Worm (Caenorhabditis elegans) whole organism, early embryonic: ENCODE results near the gene ins-8.

Source experiments
- B0310.2 ChIP-seq: sonication (generic microtip); optimal IDR thresholded peaks from 2 replicates; lab custom pipeline; 2016; ENCODE audit warnings: mild to moderate bottlenecking, missing genetic modification characterization, missing compliant biosample characterization
- F13C5.2 ChIP-seq: sonication (generic microtip); optimal IDR thresholded peaks from 2 replicates; lab custom pipeline; 2017; ENCODE audit warnings: mild to moderate bottlenecking, missing genetic modification characterization, inconsistent platforms, missing compliant biosample characterization
- aly-1 ChIP-seq: sonication (generic microtip); optimal IDR thresholded peaks from 2 replicates; lab custom pipeline; 2016; ENCODE audit warnings: missing genetic modification characterization, missing compliant biosample characterization
- ama-1 ChIP-seq: fragments of 150-350 bp; optimal IDR thresholded peaks from 2 replicates; lab custom pipeline; 2014
- ceh-13 ChIP-seq: fragments of 200-800 bp; sonication (Bioruptor generic); optimal IDR thresholded peaks from 2 replicates; lab custom pipeline; 2018; ENCODE audit warnings: mild to moderate bottlenecking, missing genetic modification characterization, missing compliant biosample characterization
- ceh-36 ChIP-seq: sonication (generic microtip); optimal IDR thresholded peaks from 2 replicates; lab custom pipeline; 2016; ENCODE audit warnings: missing genetic modification characterization, inconsistent platforms, missing compliant biosample characterization
- ets-7 ChIP-seq: sonication (generic microtip); optimal IDR thresholded peaks from 2 replicates; lab custom pipeline; 2016; ENCODE audit warnings: missing genotype, missing genetic modification characterization, missing compliant biosample characterization
- flt-1 ChIP-seq: fragments of 200-800 bp; sonication (Bioruptor generic); IDR thresholded peaks from 2 replicates; pipeline ENCODE4 v1.3.6; 2022; ENCODE audit warnings: missing genetic modification characterization, missing compliant biosample characterization
- hmbx-1 ChIP-seq: sonication (generic microtip); optimal IDR thresholded peaks from 2 replicates; lab custom pipeline; 2016; ENCODE audit warnings: mild to moderate bottlenecking, missing genetic modification characterization, missing compliant biosample characterization
- hmg-4 ChIP-seq: fragments of 200-800 bp; sonication (Bioruptor generic); optimal IDR thresholded peaks from 2 replicates; lab custom pipeline; 2018; ENCODE audit warnings: mild to moderate bottlenecking, missing genetic modification characterization, missing compliant biosample characterization
- hnd-1 ChIP-seq: sonication (generic microtip); optimal IDR thresholded peaks from 2 replicates; lab custom pipeline; 2016; ENCODE audit warnings: missing genetic modification characterization, missing compliant biosample characterization
- pes-1 ChIP-seq: fragments of 200-800 bp; sonication (Bioruptor generic); IDR thresholded peaks from 2 replicates; pipeline ENCODE4 v1.3.6; 2022; ENCODE audit warnings: missing genetic modification reagents, missing genetic modification characterization, missing compliant biosample characterization
- scrt-1 ChIP-seq: fragments of 200-800 bp; sonication (Bioruptor generic); IDR thresholded peaks from 2 replicates; pipeline ENCODE4 v1.3.6; 2022; ENCODE audit warnings: missing genetic modification characterization, missing compliant biosample characterization
- sea-1 ChIP-seq: fragments of 200-800 bp; sonication (Bioruptor generic); conservative IDR thresholded peaks from 2 replicates; pipeline ENCODE4 v1.3.6; 2022; ENCODE audit warnings: missing genetic modification characterization, missing compliant biosample characterization
- tbx-11 ChIP-seq: fragments of 200-800 bp; sonication (Bioruptor generic); IDR thresholded peaks from 2 replicates; pipeline ENCODE4 v1.3.6; 2022; ENCODE audit warnings: missing genetic modification characterization, missing compliant biosample characterization
- tbx-37 ChIP-seq: fragments of 200-800 bp; sonication (Bioruptor generic); conservative IDR thresholded peaks from 2 replicates; pipeline ENCODE4 v1.3.6; 2022; ENCODE audit warnings: missing genetic modification reagents, missing genetic modification characterization, missing compliant biosample characterization
- tra-4 ChIP-seq: sonication (generic microtip); optimal IDR thresholded peaks from 2 replicates; lab custom pipeline; 2017; ENCODE audit warnings: missing genetic modification characterization, missing compliant biosample characterization

Gene ins-8

ce11 chrIV:9655556-9655955 is 25.2 kb downstream of the ins-8 start:
- no peak for TF ChIP-seq pes-1 (GFP tag; lab: Robert Waterston, UW)
- TF ChIP-seq ceh-13 (GFP tag; lab: Kevin White, UChicago), result no peak
- TF ChIP-seq B0310.2, result no peak
- no peak for TF ChIP-seq ets-7
- no peak for TF ChIP-seq hmg-4 (GFP tag; lab: Kevin White, UChicago)
- TF ChIP-seq hmbx-1 (tag; lab: Kevin White, UChicago), result no peak
- no peak for TF ChIP-seq flt-1 (GFP tag; lab: Robert Waterston, UW)
- no peak for TF ChIP-seq F13C5.2 (tag; lab: Kevin White, UChicago)
- no peak for TF ChIP-seq tbx-11 (GFP tag; lab: Robert Waterston, UW)
- TF ChIP-seq scrt-1 (GFP tag; lab: Robert Waterston, UW), result no peak
- no peak for TF ChIP-seq sea-1
- TF ChIP-seq ama-1 (lab: Kevin White, UChicago), result no peak
- TF ChIP-seq ceh-36 (tag; lab: Kevin White, UChicago), result no peak
- TF ChIP-seq hnd-1 (tag; lab: Kevin White, UChicago), result no peak
- no peak for TF ChIP-seq tra-4 (tag; lab: Kevin White, UChicago)
- no peak for TF ChIP-seq tbx-37 (GFP tag; lab: Robert Waterston, UW)
- TF ChIP-seq aly-1 (tag; lab: Kevin White, UChicago), result no peak

- no peak for TF ChIP-seq tbx-11 (GFP tag; lab: Robert Waterston, UW)
- no peak for TF ChIP-seq ceh-13 (GFP tag; lab: Kevin White, UChicago)
- no peak for TF ChIP-seq hnd-1 (tag; lab: Kevin White, UChicago)
- TF ChIP-seq scrt-1 (GFP tag; lab: Robert Waterston, UW), result no peak
- TF ChIP-seq tra-4 (tag; lab: Kevin White, UChicago), result no peak
- TF ChIP-seq pes-1 (GFP tag; lab: Robert Waterston, UW), result no peak
- no peak for TF ChIP-seq ama-1 (lab: Kevin White, UChicago)
- TF ChIP-seq B0310.2, result no peak
- no peak for TF ChIP-seq hmbx-1 (tag; lab: Kevin White, UChicago)
- TF ChIP-seq ceh-36 (tag; lab: Kevin White, UChicago), result no peak
Measured at ce11 chrIV:9654017-9654416, 26.7 kb downstream of the ins-8 start, which contains the start of gene F58G6.7. Gene F58G6.7 (plus strand): TSS chrIV:9654317.

- no peak for TF ChIP-seq flt-1 (GFP tag; lab: Robert Waterston, UW)
- no peak for TF ChIP-seq ceh-13 (GFP tag; lab: Kevin White, UChicago)
- no peak for TF ChIP-seq B0310.2
- no peak for TF ChIP-seq hmg-4 (GFP tag; lab: Kevin White, UChicago)
- TF ChIP-seq ets-7, result no peak
- TF ChIP-seq hnd-1 (tag; lab: Kevin White, UChicago), result no peak
- no peak for TF ChIP-seq ama-1 (lab: Kevin White, UChicago)
- TF ChIP-seq scrt-1 (GFP tag; lab: Robert Waterston, UW), result no peak
- no peak for TF ChIP-seq hmbx-1 (tag; lab: Kevin White, UChicago)
- no peak for TF ChIP-seq tbx-11 (GFP tag; lab: Robert Waterston, UW)
- no peak for TF ChIP-seq sea-1
- TF ChIP-seq ceh-36 (tag; lab: Kevin White, UChicago), result no peak
- no peak for TF ChIP-seq F13C5.2 (tag; lab: Kevin White, UChicago)
- no peak for TF ChIP-seq aly-1 (tag; lab: Kevin White, UChicago)
- TF ChIP-seq pes-1 (GFP tag; lab: Robert Waterston, UW), result no peak
- TF ChIP-seq tbx-37 (GFP tag; lab: Robert Waterston, UW), result no peak
- TF ChIP-seq tra-4 (tag; lab: Kevin White, UChicago), result no peak
Measured at ce11 chrIV:9653184-9653583, 27.6 kb downstream of the ins-8 start, which contains the start of gene F58G6.3. Gene F58G6.3 (plus strand): TSS chrIV:9653535.

- TF ChIP-seq aly-1 (tag; lab: Kevin White, UChicago), result no peak
- TF ChIP-seq F13C5.2 (tag; lab: Kevin White, UChicago), result no peak
- no peak for TF ChIP-seq hnd-1 (tag; lab: Kevin White, UChicago)
- TF ChIP-seq hmbx-1 (tag; lab: Kevin White, UChicago), result no peak
- no peak for TF ChIP-seq tbx-11 (GFP tag; lab: Robert Waterston, UW)
- no peak for TF ChIP-seq tbx-37 (GFP tag; lab: Robert Waterston, UW)
- no peak for TF ChIP-seq ceh-36 (tag; lab: Kevin White, UChicago)
- no peak for TF ChIP-seq B0310.2
- no peak for TF ChIP-seq ama-1 (lab: Kevin White, UChicago)
- no peak for TF ChIP-seq sea-1
- TF ChIP-seq pes-1 (GFP tag; lab: Robert Waterston, UW), result no peak
- no peak for TF ChIP-seq hmg-4 (GFP tag; lab: Kevin White, UChicago)
- no peak for TF ChIP-seq ets-7
- TF ChIP-seq flt-1 (GFP tag; lab: Robert Waterston, UW), result no peak
- TF ChIP-seq tra-4 (tag; lab: Kevin White, UChicago), result no peak
- TF ChIP-seq scrt-1 (GFP tag; lab: Robert Waterston, UW), result no peak
- TF ChIP-seq ceh-13 (GFP tag; lab: Kevin White, UChicago), result no peak
Measured at ce11 chrIV:9651234-9651633, 29.5 kb downstream of the ins-8 start, which contains the start of gene chca-1. Gene chca-1 (plus strand): TSS chrIV:9651394.

- no peak for TF ChIP-seq ceh-36 (tag; lab: Kevin White, UChicago)
- no peak for TF ChIP-seq ceh-13 (GFP tag; lab: Kevin White, UChicago)
- no peak for TF ChIP-seq B0310.2
- no peak for TF ChIP-seq flt-1 (GFP tag; lab: Robert Waterston, UW)
- no peak for TF ChIP-seq tra-4 (tag; lab: Kevin White, UChicago)
- no peak for TF ChIP-seq tbx-37 (GFP tag; lab: Robert Waterston, UW)
- TF ChIP-seq F13C5.2 (tag; lab: Kevin White, UChicago), result no peak
- no peak for TF ChIP-seq ets-7
- TF ChIP-seq sea-1, result no peak
- no peak for TF ChIP-seq aly-1 (tag; lab: Kevin White, UChicago)
- no peak for TF ChIP-seq ama-1 (lab: Kevin White, UChicago)
- no peak for TF ChIP-seq hnd-1 (tag; lab: Kevin White, UChicago)
- TF ChIP-seq hmbx-1 (tag; lab: Kevin White, UChicago), result no peak
- TF ChIP-seq scrt-1 (GFP tag; lab: Robert Waterston, UW), result no peak
- TF ChIP-seq pes-1 (GFP tag; lab: Robert Waterston, UW), result no peak
- no peak for TF ChIP-seq hmg-4 (GFP tag; lab: Kevin White, UChicago)
Measured at ce11 chrIV:9648682-9649081, 32.1 kb downstream of the ins-8 start, which contains the start of gene srm-3. Gene srm-3 (plus strand): TSS chrIV:9648982.

DNA sequence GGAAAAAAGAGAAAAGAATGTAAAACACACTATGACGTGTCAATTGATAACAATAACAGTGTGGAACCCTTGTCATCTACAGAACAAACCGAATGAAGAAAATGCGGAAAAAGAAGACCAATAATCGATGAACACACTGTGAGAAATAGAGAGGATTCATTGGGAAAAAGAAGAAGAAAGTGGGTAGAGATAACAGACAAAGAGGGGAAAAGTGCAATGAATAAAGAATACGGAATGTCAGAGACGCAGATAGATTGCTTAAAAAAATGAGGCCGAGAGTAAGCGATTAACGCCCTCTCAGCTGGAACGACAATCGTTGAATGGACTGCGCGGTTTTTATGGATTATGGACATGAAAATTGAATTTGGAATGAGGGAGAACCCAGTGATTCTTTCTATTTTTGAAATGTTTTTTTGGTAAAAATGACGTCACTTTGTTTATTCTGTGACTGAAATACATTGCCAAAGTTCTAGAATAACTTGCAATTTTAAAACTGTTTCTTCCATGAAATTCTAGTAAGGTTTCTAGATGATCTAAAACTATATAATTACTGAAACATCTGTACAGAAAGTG is 32.9 kb downstream of the ins-8 start, which contains the start of gene amph-1:
amph-1 (minus strand) TSS at position 85 of the 573 bp plus-strand sequence.
- TF ChIP-seq flt-1 (GFP tag; lab: Robert Waterston, UW) (no peak), F13C5.2 (tag; lab: Kevin White, UChicago) (peak; percentile 1), hmg-4 (GFP tag; lab: Kevin White, UChicago) (no peak), aly-1 (tag; lab: Kevin White, UChicago) (no peak), tra-4 (tag; lab: Kevin White, UChicago) (no peak), scrt-1 (GFP tag; lab: Robert Waterston, UW) (no peak), tbx-11 (GFP tag; lab: Robert Waterston, UW) (no peak), sea-1 (no peak)
